Worm (Caenorhabditis elegans) whole organism, L1 larva: ENCODE results near the gene F52H2.5.

Source experiments
- C04F5.9 ChIP-seq: sonication (generic microtip); optimal IDR thresholded peaks from 2 replicates; lab custom pipeline; 2016; ENCODE audit warnings: missing genetic modification characterization, missing compliant biosample characterization
- aha-1 ChIP-seq: fragments of 150-350 bp; optimal IDR thresholded peaks from 2 replicates; lab custom pipeline; 2014; ENCODE audit warnings: missing biosample characterization, missing genetic modification characterization
- alr-1 ChIP-seq: fragments of 200-800 bp; sonication (Bioruptor generic); optimal IDR thresholded peaks from 2 replicates; lab custom pipeline; 2018; ENCODE audit warnings: borderline replicate concordance, mild to moderate bottlenecking, missing genetic modification characterization, missing compliant biosample characterization
- ama-1 ChIP-seq: fragments of 150-350 bp; optimal IDR thresholded peaks from 2 replicates; lab custom pipeline; 2014
- blmp-1 ChIP-seq: fragments of 150-350 bp; optimal IDR thresholded peaks from 2 replicates; lab custom pipeline; 2014; ENCODE audit warnings: missing biosample characterization, missing genetic modification characterization
- ceh-82 ChIP-seq, 3 experiments: fragments of 150-350 bp in 1 of 3; sonication (generic microtip) in 2 of 3; optimal IDR thresholded peaks; 2 replicates each; lab custom pipeline; 2014 to 2017; ENCODE audit warnings: missing biosample characterization in 3 of 3, missing genetic modification characterization in 3 of 3
- ceh-88 ChIP-seq: fragments of 200-800 bp; sonication (Bioruptor generic); IDR thresholded peaks from 2 replicates; pipeline ENCODE4 v1.3.6; 2022; ENCODE audit warnings: missing genetic modification characterization, missing compliant biosample characterization
- ces-1 ChIP-seq: fragments of 150-350 bp; optimal IDR thresholded peaks from 2 replicates; lab custom pipeline; 2014; ENCODE audit warnings: missing biosample characterization, missing genetic modification reagents, missing genetic modification characterization
- dpl-1 ChIP-seq, 3 experiments: fragments of 150-350 bp in 2 of 3; sonication (generic microtip) in 1 of 3; optimal IDR thresholded peaks; 2 replicates each; lab custom pipeline; 2014 to 2017; ENCODE audit warnings: missing biosample characterization in 3 of 3, missing genetic modification characterization in 3 of 3, missing genetic modification reagents in 3 of 3
- dsc-1 ChIP-seq: sonication (generic microtip); optimal IDR thresholded peaks from 2 replicates; lab custom pipeline; 2016; ENCODE audit warnings: mild to moderate bottlenecking, missing genetic modification characterization, missing compliant biosample characterization
- efl-1 ChIP-seq, 4 experiments: fragments of 150-350 bp; optimal IDR thresholded peaks in 3 of 4; peaks in 1 of 4; 1 replicate in 1 of 4; 2 replicates in 3 of 4; lab custom pipeline; 2014; ENCODE audit warnings: missing biosample characterization in 2 of 4, missing genetic modification characterization in 2 of 4, missing genetic modification reagents in 2 of 4
- efl-3 ChIP-seq: fragments of 200-800 bp; sonication (Bioruptor generic); optimal IDR thresholded peaks from 2 replicates; lab custom pipeline; 2018; ENCODE audit warnings: mild to moderate bottlenecking, missing genetic modification characterization, missing compliant biosample characterization
- egl-13 ChIP-seq: sonication (generic microtip); optimal IDR thresholded peaks from 2 replicates; lab custom pipeline; 2016; ENCODE audit warnings: missing genotype, missing genetic modification reagents, missing genetic modification characterization, missing compliant biosample characterization
- elt-3 ChIP-seq, 6 experiments: fragments of 150-350 bp in 1 of 6; sonication (generic microtip); optimal IDR thresholded peaks; 2 replicates each; lab custom pipeline; 2017 to 2018; ENCODE audit warnings: missing biosample characterization in 6 of 6, missing genetic modification characterization in 6 of 6, inconsistent platforms in 1 of 6
- fkh-10 ChIP-seq: sonication (generic microtip); optimal IDR thresholded peaks from 2 replicates; lab custom pipeline; 2017; ENCODE audit warnings: missing biosample characterization, missing genetic modification reagents, missing genetic modification characterization
- fkh-4 ChIP-seq: sonication (generic microtip); optimal IDR thresholded peaks from 2 replicates; lab custom pipeline; 2016; ENCODE audit warnings: missing compliant biosample characterization, missing genetic modification characterization, borderline replicate concordance
- fkh-8 ChIP-seq: sonication (generic microtip); optimal IDR thresholded peaks from 2 replicates; lab custom pipeline; 2016; ENCODE audit warnings: mild to moderate bottlenecking, missing genetic modification characterization, missing compliant biosample characterization
- fos-1 ChIP-seq: fragments of 150-350 bp; optimal IDR thresholded peaks from 2 replicates; lab custom pipeline; 2014; ENCODE audit warnings: missing biosample characterization, missing genetic modification characterization
- hpl-2 ChIP-seq: fragments of 150-350 bp; optimal IDR thresholded peaks from 2 replicates; lab custom pipeline; 2014; ENCODE audit warnings: missing biosample characterization, missing genetic modification reagents, missing genetic modification characterization
- irx-1 ChIP-seq: sonication (generic microtip); optimal IDR thresholded peaks from 2 replicates; lab custom pipeline; 2016; ENCODE audit warnings: missing genetic modification characterization, missing compliant biosample characterization
- isw-1 ChIP-seq: fragments of 200-800 bp; sonication (Bioruptor generic); IDR thresholded peaks from 2 replicates; pipeline ENCODE4 v1.3.6; 2022; ENCODE audit warnings: missing genetic modification characterization, missing compliant biosample characterization
- lin-14 ChIP-seq: fragments of 200-800 bp; sonication (Bioruptor generic); optimal IDR thresholded peaks from 2 replicates; lab custom pipeline; 2018; ENCODE audit warnings: mild to moderate bottlenecking, missing genetic modification characterization, moderate library complexity, missing compliant biosample characterization
- lin-35 ChIP-seq, 2 experiments: fragments of 150-350 bp; optimal IDR thresholded peaks; 2 replicates each; lab custom pipeline; 2014; ENCODE audit warnings: missing biosample characterization in 2 of 2, missing genetic modification characterization in 2 of 2, missing genetic modification reagents in 2 of 2
- lin-39 ChIP-seq: fragments of 150-350 bp; optimal IDR thresholded peaks from 2 replicates; lab custom pipeline; 2014; ENCODE audit warnings: missing biosample characterization, missing genetic modification reagents, missing genetic modification characterization
- lsy-2 ChIP-seq, 2 experiments: fragments of 150-350 bp; optimal IDR thresholded peaks; 2 replicates each; lab custom pipeline; 2014; ENCODE audit warnings: missing biosample characterization in 2 of 2, missing genetic modification characterization in 2 of 2
- mdl-1 ChIP-seq, 2 experiments: fragments of 150-350 bp; optimal IDR thresholded peaks; 2 replicates each; lab custom pipeline; 2014 to 2017; ENCODE audit warnings: missing biosample characterization in 2 of 2, missing genetic modification characterization in 2 of 2, inconsistent platforms in 1 of 2
- mef-2 ChIP-seq: fragments of 150-350 bp; optimal IDR thresholded peaks from 2 replicates; lab custom pipeline; 2014; ENCODE audit warnings: missing biosample characterization, missing genetic modification characterization
- nhr-12 ChIP-seq: sonication (generic microtip); optimal IDR thresholded peaks from 2 replicates; lab custom pipeline; 2017; ENCODE audit warnings: missing biosample characterization, missing genetic modification characterization
- nhr-19 ChIP-seq: fragments of 200-800 bp; sonication (Bioruptor generic); conservative IDR thresholded peaks from 2 replicates; pipeline ENCODE4 v1.3.6; 2022; ENCODE audit warnings: missing genetic modification characterization, missing compliant biosample characterization
- nhr-20 ChIP-seq: sonication (generic microtip); optimal IDR thresholded peaks from 2 replicates; lab custom pipeline; 2016; ENCODE audit warnings: mild to moderate bottlenecking, missing genetic modification characterization, missing compliant biosample characterization
- nhr-237 ChIP-seq: fragments of 150-350 bp; optimal IDR thresholded peaks from 2 replicates; lab custom pipeline; 2014; ENCODE audit warnings: missing biosample characterization, missing genetic modification characterization
- nhr-28 ChIP-seq: fragments of 150-350 bp; optimal IDR thresholded peaks from 2 replicates; lab custom pipeline; 2014; ENCODE audit warnings: missing biosample characterization, missing genetic modification characterization
- nhr-47 ChIP-seq: sonication (generic microtip); optimal IDR thresholded peaks from 2 replicates; lab custom pipeline; 2016; ENCODE audit warnings: mild to moderate bottlenecking, missing genetic modification characterization, moderate library complexity, missing compliant biosample characterization
- nhr-71 ChIP-seq: sonication (generic microtip); optimal IDR thresholded peaks from 2 replicates; lab custom pipeline; 2016; ENCODE audit warnings: mild to moderate bottlenecking, missing genetic modification characterization, moderate library complexity, missing compliant biosample characterization
- nhr-84 ChIP-seq: sonication (generic microtip); optimal IDR thresholded peaks from 2 replicates; lab custom pipeline; 2017; ENCODE audit warnings: missing biosample characterization, missing genetic modification characterization
- nhr-85 ChIP-seq: sonication (generic microtip); peaks from one replicate; lab custom pipeline; 2016; ENCODE audit warnings: missing genetic modification characterization, inconsistent platforms, missing compliant biosample characterization
- nhr-90 ChIP-seq: sonication (generic microtip); optimal IDR thresholded peaks from 2 replicates; lab custom pipeline; 2016; ENCODE audit warnings: mild to moderate bottlenecking, missing genetic modification characterization, missing compliant biosample characterization; ENCODE audit not compliant: poor library complexity
- rnt-1 ChIP-seq: sonication (generic microtip); optimal IDR thresholded peaks from 2 replicates; lab custom pipeline; 2016; ENCODE audit warnings: mild to moderate bottlenecking, missing genetic modification characterization, moderate library complexity, missing compliant biosample characterization
- skn-1 ChIP-seq: fragments of 150-350 bp; optimal IDR thresholded peaks from 2 replicates; lab custom pipeline; 2014; ENCODE audit warnings: missing biosample characterization, missing genetic modification characterization
- snu-23 ChIP-seq: sonication (generic microtip); optimal IDR thresholded peaks from 2 replicates; lab custom pipeline; 2016; ENCODE audit warnings: missing genetic modification characterization, missing compliant biosample characterization
- sox-4 ChIP-seq: sonication (generic microtip); optimal IDR thresholded peaks from 2 replicates; lab custom pipeline; 2016; ENCODE audit warnings: missing genetic modification characterization, missing compliant biosample characterization
- sptf-1 ChIP-seq: fragments of 150-350 bp; optimal IDR thresholded peaks from 2 replicates; lab custom pipeline; 2014; ENCODE audit warnings: missing biosample characterization, missing genetic modification characterization
- sup-37 ChIP-seq: fragments of 200-800 bp; sonication (Bioruptor generic); optimal IDR thresholded peaks from 2 replicates; lab custom pipeline; 2018; ENCODE audit warnings: mild to moderate bottlenecking, missing genetic modification characterization, missing compliant biosample characterization
- swsn-7 ChIP-seq: sonication (generic microtip); optimal IDR thresholded peaks from 2 replicates; lab custom pipeline; 2016; ENCODE audit warnings: missing genetic modification characterization, missing compliant biosample characterization
- tbx-2 ChIP-seq: sonication (generic microtip); optimal IDR thresholded peaks from 2 replicates; lab custom pipeline; 2016; ENCODE audit warnings: missing genetic modification characterization, missing compliant biosample characterization
- unc-130 ChIP-seq: fragments of 150-350 bp; optimal IDR thresholded peaks from 2 replicates; lab custom pipeline; 2017; ENCODE audit warnings: missing biosample characterization, missing genetic modification characterization, inconsistent platforms
- unc-30 ChIP-seq: sonication (generic microtip); optimal IDR thresholded peaks from 2 replicates; lab custom pipeline; 2017; ENCODE audit warnings: missing biosample characterization, missing genetic modification characterization
- unc-86 ChIP-seq: sonication (generic microtip); optimal IDR thresholded peaks from 2 replicates; lab custom pipeline; 2016; ENCODE audit warnings: missing genetic modification characterization, missing compliant biosample characterization
- vab-15 ChIP-seq: sonication (generic microtip); optimal IDR thresholded peaks from 2 replicates; lab custom pipeline; 2017; ENCODE audit warnings: missing genotype, mild to moderate bottlenecking, missing genetic modification characterization, missing compliant biosample characterization
- xbp-1 ChIP-seq: sonication (generic microtip); optimal IDR thresholded peaks from 2 replicates; lab custom pipeline; 2016; ENCODE audit warnings: missing genetic modification characterization, missing compliant biosample characterization
- zag-1 ChIP-seq: fragments of 150-350 bp; optimal IDR thresholded peaks from 2 replicates; lab custom pipeline; 2014; ENCODE audit warnings: missing biosample characterization, missing genetic modification characterization
- zip-4 ChIP-seq: fragments of 200-800 bp; sonication (Bioruptor generic); optimal IDR thresholded peaks from 2 replicates; lab custom pipeline; 2018; ENCODE audit warnings: mild to moderate bottlenecking, missing genetic modification characterization, moderate library complexity, missing compliant biosample characterization
- ztf-4 ChIP-seq: fragments of 150-350 bp; optimal IDR thresholded peaks from 2 replicates; lab custom pipeline; 2014; ENCODE audit warnings: missing biosample characterization, missing genetic modification characterization

Gene F52H2.5

DNA sequence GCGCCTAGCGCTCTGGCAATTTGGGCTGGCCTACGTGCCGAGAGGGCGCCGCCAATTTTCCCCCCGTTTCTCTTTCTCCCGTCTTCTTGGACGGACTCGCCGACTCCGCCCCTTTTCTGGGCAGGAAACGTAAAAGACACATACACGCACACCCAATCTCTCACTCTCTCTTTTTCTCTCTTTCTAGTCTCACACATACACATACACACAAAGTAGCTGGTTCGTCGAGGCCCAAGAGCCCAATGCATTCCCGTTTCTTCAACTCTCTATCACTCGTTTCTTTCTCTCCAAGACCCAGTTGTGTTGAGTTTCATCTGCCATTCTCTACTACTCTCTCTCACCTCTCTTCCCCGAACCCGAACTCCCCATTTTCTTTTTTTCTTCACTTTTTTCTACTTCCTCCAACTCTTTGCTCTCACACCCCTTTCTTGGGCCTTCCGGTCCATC, 39.0 kb upstream of the F52H2.5 start:
- peak; percentile 43 for TF ChIP-seq xbp-1 (tag; lab: Kevin White, UChicago)
- peak; percentile 84 for TF ChIP-seq nhr-71 (tag; lab: Kevin White, UChicago)
- TF ChIP-seq nhr-85 (tag; lab: Kevin White, UChicago) = no peak
- no peak for TF ChIP-seq nhr-237
- TF ChIP-seq vab-15 = no peak
- no peak for TF ChIP-seq elt-3 (tag; optimal IDR thresholded peaks at IDR 0.05; lab: Kevin White, UChicago)
- peak; percentile 53 for TF ChIP-seq tbx-2 (tag; lab: Kevin White, UChicago)
- TF ChIP-seq zag-1 (tag; lab: Kevin White, UChicago) = no peak
- TF ChIP-seq fkh-10 = peak; percentile 60
- peak; percentile 13; the same call in 1 of the 2 replicates for TF ChIP-seq isw-1 (GFP tag; lab: Robert Waterston, UW)
- peak; percentile 74 for TF ChIP-seq unc-86 (tag; lab: Kevin White, UChicago)
- TF ChIP-seq snu-23 (GFP tag; lab: Kevin White, UChicago) = peak; percentile 71
- TF ChIP-seq rnt-1 = peak; percentile 72
- peak; percentile 52 for TF ChIP-seq nhr-19
- no peak for TF ChIP-seq irx-1
- TF ChIP-seq lsy-2 (tag; optimal IDR thresholded peaks at IDR 0.05; lab: Kevin White, UChicago) = peak in 1 of 2 experiments; percentile 67
- TF ChIP-seq sup-37 (GFP tag; lab: Kevin White, UChicago) = no peak
- TF ChIP-seq lin-39 = peak; percentile 0
- TF ChIP-seq skn-1 (tag; lab: Kevin White, UChicago) = peak; percentile 37
- TF ChIP-seq dsc-1 (tag; lab: Kevin White, UChicago) = peak; percentile 56
- TF ChIP-seq aha-1 (tag; lab: Kevin White, UChicago) = no peak
- TF ChIP-seq sox-4 = peak; percentile 2
- TF ChIP-seq dpl-1 (GFP tag; optimal IDR thresholded peaks at IDR 0.05; lab: Kevin White, UChicago) = no peak
- TF ChIP-seq ceh-88 (GFP tag; lab: Robert Waterston, UW) = no peak
- TF ChIP-seq lin-35 (GFP tag; optimal IDR thresholded peaks at IDR 0.05; lab: Kevin White, UChicago) = peak in 1 of 2 experiments; percentile 39
- peak; percentile 79 for TF ChIP-seq fkh-8
- no peak for TF ChIP-seq nhr-28 (tag; lab: Kevin White, UChicago)
- no peak for TF ChIP-seq nhr-12
- peak; percentile 77 for TF ChIP-seq mef-2
- TF ChIP-seq sptf-1 (tag; lab: Kevin White, UChicago) = no peak
- peak; percentile 65 for TF ChIP-seq swsn-7 (tag; lab: Kevin White, UChicago)
- peak in 2 of 3 experiments; percentile 46 to 77 for TF ChIP-seq ceh-82 (tag; optimal IDR thresholded peaks at IDR 0.05; lab: Kevin White, UChicago)
- no peak for TF ChIP-seq efl-3 (GFP tag; lab: Kevin White, UChicago)
- TF ChIP-seq C04F5.9 (tag; lab: Kevin White, UChicago) = no peak
- TF ChIP-seq fos-1 (tag; lab: Kevin White, UChicago) = peak; percentile 19
- peak; percentile 18 for TF ChIP-seq nhr-20
- TF ChIP-seq unc-130 (tag; lab: Kevin White, UChicago) = no peak
- TF ChIP-seq blmp-1 (tag; lab: Kevin White, UChicago) = no peak
- no peak for TF ChIP-seq hpl-2 (GFP tag; lab: Kevin White, UChicago)
- no peak for TF ChIP-seq fkh-4 (tag; lab: Kevin White, UChicago)
- TF ChIP-seq nhr-47 (tag; lab: Kevin White, UChicago) = peak; percentile 80
- TF ChIP-seq nhr-84 = no peak
- TF ChIP-seq ces-1 (GFP tag; lab: Kevin White, UChicago) = no peak
- TF ChIP-seq efl-1 (optimal IDR thresholded peaks at IDR 0.05; lab: Kevin White, UChicago) = peak; percentile 12 to 28
- TF ChIP-seq efl-1 (GFP tag; optimal IDR thresholded peaks at IDR 0.05 in 1 of 2; lab: Kevin White, UChicago) = no peak
- peak; percentile 54 for TF ChIP-seq ztf-4 (tag; lab: Kevin White, UChicago)
- TF ChIP-seq alr-1 (tag; lab: Kevin White, UChicago) = no peak
- peak; percentile 93 for TF ChIP-seq lin-14 (GFP tag; lab: Kevin White, UChicago)
- no peak for TF ChIP-seq ama-1 (lab: Kevin White, UChicago)
- TF ChIP-seq unc-30 = no peak
- TF ChIP-seq nhr-90 (tag; lab: Kevin White, UChicago) = no peak
- no peak for TF ChIP-seq zip-4 (GFP tag; lab: Kevin White, UChicago)
- TF ChIP-seq mdl-1 (tag; optimal IDR thresholded peaks at IDR 0.05; lab: Kevin White, UChicago) = no peak
- peak; percentile 33 for TF ChIP-seq egl-13
